Worm (Caenorhabditis elegans) whole organism, L3 larva: ENCODE data around the gene K09F5.4.

Experiments
- R02D3.7 ChIP-seq: fragments of 150-350 bp; optimal IDR thresholded peaks from 2 replicates; lab custom pipeline; 2014; ENCODE audit warnings: missing biosample characterization, missing genetic modification characterization
- ZK546.5 ChIP-seq: sonication (generic microtip); optimal IDR thresholded peaks from 2 replicates; lab custom pipeline; 2017; ENCODE audit warnings: missing biosample characterization, missing genetic modification characterization
- aly-2 ChIP-seq: fragments of 150-350 bp; optimal IDR thresholded peaks from 2 replicates; lab custom pipeline; 2014; ENCODE audit warnings: missing biosample characterization, missing genetic modification characterization
- ceh-9 ChIP-seq: sonication (generic microtip); optimal IDR thresholded peaks from 2 replicates; lab custom pipeline; 2018; ENCODE audit warnings: missing biosample characterization, missing genetic modification characterization
- egl-27 ChIP-seq: sonication (generic microtip); optimal IDR thresholded peaks from 4 replicates; lab custom pipeline; 2017; ENCODE audit warnings: missing biosample characterization, missing genetic modification reagents, missing genetic modification characterization
- elt-1 ChIP-seq: fragments of 150-350 bp; optimal IDR thresholded peaks from 2 replicates; lab custom pipeline; 2014; ENCODE audit warnings: missing biosample characterization, missing genetic modification characterization
- elt-2 ChIP-seq: sonication (generic microtip); optimal IDR thresholded peaks from 2 replicates; lab custom pipeline; 2016; ENCODE audit warnings: missing genetic modification reagents, mild to moderate bottlenecking, missing genetic modification characterization, missing compliant biosample characterization
- fkh-10 ChIP-seq: sonication (generic microtip); optimal IDR thresholded peaks from 2 replicates; lab custom pipeline; 2017; ENCODE audit warnings: missing biosample characterization, missing genetic modification reagents, missing genetic modification characterization
- fkh-2 ChIP-seq: fragments of 150-350 bp; optimal IDR thresholded peaks from 2 replicates; lab custom pipeline; 2014; ENCODE audit warnings: missing biosample characterization, missing genetic modification reagents, missing genetic modification characterization
- fos-1 ChIP-seq: fragments of 150-350 bp; optimal IDR thresholded peaks from 2 replicates; lab custom pipeline; 2014; ENCODE audit warnings: missing biosample characterization, missing genetic modification characterization
- hmg-11 ChIP-seq: sonication (generic microtip); optimal IDR thresholded peaks from 2 replicates; lab custom pipeline; 2016; ENCODE audit warnings: missing genetic modification characterization, missing compliant biosample characterization
- jun-1 ChIP-seq: fragments of 150-350 bp; optimal IDR thresholded peaks from 2 replicates; lab custom pipeline; 2014; ENCODE audit warnings: missing biosample characterization, missing genetic modification reagents, missing genetic modification characterization
- lin-39 ChIP-seq: fragments of 150-350 bp; optimal IDR thresholded peaks from 2 replicates; lab custom pipeline; 2018; ENCODE audit warnings: missing biosample characterization, missing genetic modification reagents, missing genetic modification characterization
- mdl-1 ChIP-seq: fragments of 150-350 bp; optimal IDR thresholded peaks from 2 replicates; lab custom pipeline; 2014; ENCODE audit warnings: missing biosample characterization, missing genetic modification characterization
- mml-1 ChIP-seq: fragments of 150-350 bp; sonication (generic microtip); optimal IDR thresholded peaks from 3 replicates; lab custom pipeline; 2014; ENCODE audit warnings: missing biosample characterization, missing genetic modification characterization
- nfya-1 ChIP-seq: sonication (generic microtip); optimal IDR thresholded peaks from 2 replicates; lab custom pipeline; 2017; ENCODE audit warnings: missing genetic modification characterization, mild to moderate bottlenecking, missing compliant biosample characterization, antibody characterized with exemption, moderate library complexity; ENCODE audit not compliant: insufficient read depth
- nhr-11 ChIP-seq: fragments of 150-350 bp; optimal IDR thresholded peaks from 2 replicates; lab custom pipeline; 2014; ENCODE audit warnings: missing biosample characterization, missing genetic modification characterization
- nhr-12 ChIP-seq: fragments of 150-350 bp; optimal IDR thresholded peaks from 2 replicates; lab custom pipeline; 2014; ENCODE audit warnings: missing biosample characterization, missing genetic modification characterization
- nhr-237 ChIP-seq: fragments of 150-350 bp; optimal IDR thresholded peaks from 2 replicates; lab custom pipeline; 2014; ENCODE audit warnings: missing biosample characterization, missing genetic modification characterization
- nhr-43 ChIP-seq: sonication (generic microtip); optimal IDR thresholded peaks from 2 replicates; lab custom pipeline; 2016; ENCODE audit warnings: mild to moderate bottlenecking, missing genetic modification characterization, missing compliant biosample characterization; ENCODE audit not compliant: poor library complexity, severe bottlenecking
- nhr-67 ChIP-seq: fragments of 150-350 bp; optimal IDR thresholded peaks from 2 replicates; lab custom pipeline; 2014; ENCODE audit warnings: missing biosample characterization, missing genetic modification characterization
- nhr-76 ChIP-seq: fragments of 150-350 bp; sonication (generic microtip); optimal IDR thresholded peaks from 5 replicates; lab custom pipeline; 2014; ENCODE audit warnings: missing biosample characterization, missing genetic modification characterization
- pha-4 ChIP-seq: fragments of 150-350 bp; optimal IDR thresholded peaks from 2 replicates; lab custom pipeline; 2014; ENCODE audit warnings: missing biosample characterization, missing genetic modification reagents, missing genetic modification characterization
- pqm-1 ChIP-seq: fragments of 150-350 bp; optimal IDR thresholded peaks from 2 replicates; lab custom pipeline; 2017; ENCODE audit warnings: missing biosample characterization, missing genetic modification characterization, inconsistent platforms
- sea-2 ChIP-seq: fragments of 150-350 bp; sonication (generic microtip); optimal IDR thresholded peaks from 4 replicates; lab custom pipeline; 2014; ENCODE audit warnings: missing biosample characterization, missing genetic modification reagents, missing genetic modification characterization
- unc-39 ChIP-seq: sonication (generic microtip); optimal IDR thresholded peaks from 4 replicates; lab custom pipeline; 2017; ENCODE audit warnings: missing biosample characterization, missing genetic modification characterization
- ztf-11 ChIP-seq: fragments of 150-350 bp; optimal IDR thresholded peaks from 2 replicates; lab custom pipeline; 2014; ENCODE audit warnings: missing biosample characterization, missing genetic modification characterization
- ztf-4 ChIP-seq: fragments of 150-350 bp; optimal IDR thresholded peaks from 2 replicates; lab custom pipeline; 2014; ENCODE audit warnings: missing biosample characterization, missing genetic modification characterization

Gene K09F5.4

DNA sequence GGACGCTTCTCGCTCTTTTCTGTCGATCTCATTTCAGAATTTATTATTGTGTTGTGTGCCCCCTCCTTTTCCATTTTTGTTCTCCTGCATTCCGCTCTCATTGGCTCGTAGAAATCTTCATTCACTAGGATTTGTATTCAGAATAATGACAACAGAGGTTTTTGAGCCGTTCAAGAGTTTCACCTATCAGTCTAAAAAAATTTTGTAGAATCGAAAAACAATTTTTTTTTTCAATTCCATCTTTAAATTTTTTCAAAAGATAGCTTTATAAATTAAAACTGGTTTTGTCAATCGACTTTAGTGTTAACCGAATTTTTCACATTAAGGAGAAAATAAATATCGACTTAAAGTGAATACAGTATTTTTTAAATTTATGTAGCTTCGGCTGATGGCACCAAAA, at the start of gene K09F5.4:
TSS of gene K09F5.4 (minus strand) at position 101 of the 400 bp plus-strand sequence.
- TF ChIP-seq sea-2: no peak
- TF ChIP-seq lin-39 (tag; lab: Kevin White, UChicago): no peak
- no peak for TF ChIP-seq elt-1 (tag; lab: Kevin White, UChicago)
- no peak for TF ChIP-seq fos-1 (tag; lab: Kevin White, UChicago)
- TF ChIP-seq nhr-11 (tag; lab: Kevin White, UChicago): no peak
- TF ChIP-seq nhr-67 (tag; lab: Kevin White, UChicago): no peak
- TF ChIP-seq nfya-1 (tag; lab: Kevin White, UChicago): no peak
- no peak for TF ChIP-seq R02D3.7 (tag; lab: Kevin White, UChicago)
- TF ChIP-seq nhr-43 (tag; lab: Kevin White, UChicago): no peak
- no peak for TF ChIP-seq unc-39

DNA sequence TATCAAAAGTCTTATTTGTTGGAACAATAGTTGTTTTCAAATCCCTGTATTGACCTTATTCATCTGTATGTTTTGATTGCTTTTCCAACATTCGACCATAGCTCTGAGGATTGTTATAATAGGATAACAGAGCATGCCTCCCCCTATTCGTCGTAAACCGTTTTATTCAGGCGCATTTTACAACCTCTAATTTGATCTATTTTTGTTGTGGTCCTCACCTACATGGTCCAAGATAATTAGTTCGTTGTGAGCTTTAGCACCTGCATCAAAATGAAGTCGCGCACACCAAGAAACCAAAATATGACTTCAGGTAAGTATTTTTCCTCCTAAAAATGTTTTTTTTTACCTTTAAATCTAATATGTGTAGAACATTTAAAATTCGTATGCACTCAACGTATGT, 42.2 kb upstream of the K09F5.4 start, which contains the start of gene deg-1:
TSS of gene deg-1 (plus strand) at position 301 of the 400 bp plus-strand sequence.
- no peak for TF ChIP-seq jun-1
- no peak for TF ChIP-seq mml-1 (tag; lab: Kevin White, UChicago)
- no peak for TF ChIP-seq ztf-11 (tag; lab: Kevin White, UChicago)
- TF ChIP-seq unc-39: no peak
- TF ChIP-seq nhr-76 (tag; lab: Kevin White, UChicago): no peak
- no peak for TF ChIP-seq aly-2 (tag; lab: Kevin White, UChicago)
- no peak for TF ChIP-seq nhr-12 (tag; lab: Kevin White, UChicago)
- TF ChIP-seq hmg-11 (tag; lab: Kevin White, UChicago): no peak
- no peak for TF ChIP-seq fkh-2 (tag; lab: Kevin White, UChicago)
- no peak for TF ChIP-seq elt-2 (tag; lab: Kevin White, UChicago)

DNA sequence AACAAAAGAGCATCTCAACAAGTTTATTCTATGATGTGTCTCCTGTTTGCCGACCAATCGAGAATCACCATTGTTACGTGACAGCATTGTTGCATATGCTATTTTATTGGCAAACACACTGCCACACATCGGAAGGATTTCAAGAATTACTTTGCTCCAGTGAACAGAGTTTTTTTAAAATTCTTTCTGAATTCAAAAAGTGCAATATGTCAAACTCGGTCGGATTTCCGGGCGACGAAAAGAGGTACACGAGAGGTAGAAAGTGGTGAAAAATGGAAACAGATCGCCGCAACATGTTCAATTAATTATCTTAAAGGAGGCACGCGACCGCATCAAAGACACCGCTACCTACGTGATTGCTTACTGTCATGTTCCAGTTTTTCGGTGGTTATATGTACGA, 39.5 kb upstream of the K09F5.4 start:
- TF ChIP-seq ZK546.5 (tag; lab: Kevin White, UChicago) (no peak), ztf-11 (tag; lab: Kevin White, UChicago) (no peak), fos-1 (tag; lab: Kevin White, UChicago) (no peak), fkh-10 (no peak), aly-2 (tag; lab: Kevin White, UChicago) (no peak)

- TF ChIP-seq pha-4: no peak
- TF ChIP-seq nfya-1 (tag; lab: Kevin White, UChicago): peak; percentile 52
Observed at ce11 chrX:7745386-7745785, 34.8 kb upstream of the K09F5.4 start.

- TF ChIP-seq egl-27 (tag; lab: Kevin White, UChicago) (no peak), lin-39 (tag; lab: Kevin White, UChicago) (no peak), ceh-9 (tag; lab: Kevin White, UChicago) (no peak), nhr-237 (tag; lab: Kevin White, UChicago) (no peak), fos-1 (tag; lab: Kevin White, UChicago) (no peak), R02D3.7 (tag; lab: Kevin White, UChicago) (no peak), ztf-4 (tag; lab: Kevin White, UChicago) (no peak), ztf-11 (tag; lab: Kevin White, UChicago) (no peak), elt-2 (tag; lab: Kevin White, UChicago) (no peak)
Observed at ce11 chrX:7743939-7744338, 33.4 kb upstream of the K09F5.4 start, which contains the start of gene ref-2. ref-2 (plus strand) TSS chrX:7744239.

DNA sequence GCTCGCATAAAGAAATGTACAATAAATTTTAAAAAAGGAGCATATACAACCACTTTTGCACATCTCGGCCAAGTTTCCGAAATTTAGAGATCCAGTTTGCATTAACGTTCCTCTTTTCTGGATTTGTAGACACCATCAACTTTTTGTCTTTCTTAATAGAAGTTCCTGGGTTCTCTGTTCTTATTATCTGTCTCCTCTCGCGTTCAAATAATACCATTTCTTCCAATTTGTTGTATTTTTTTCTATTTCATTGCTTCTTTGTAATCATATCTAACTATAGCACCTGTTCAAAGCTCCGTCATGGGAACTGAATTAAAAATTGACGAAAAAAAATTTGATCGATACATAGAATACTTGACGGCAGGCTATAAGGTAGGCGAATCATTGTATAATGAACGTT, 28.8 kb upstream of the K09F5.4 start, which contains the start of gene K09F5.1:
TSS of gene K09F5.1 (plus strand) at position 301 of the 400 bp plus-strand sequence.
- TF ChIP-seq elt-2 (tag; lab: Kevin White, UChicago) (no peak), fos-1 (tag; lab: Kevin White, UChicago) (no peak)

DNA sequence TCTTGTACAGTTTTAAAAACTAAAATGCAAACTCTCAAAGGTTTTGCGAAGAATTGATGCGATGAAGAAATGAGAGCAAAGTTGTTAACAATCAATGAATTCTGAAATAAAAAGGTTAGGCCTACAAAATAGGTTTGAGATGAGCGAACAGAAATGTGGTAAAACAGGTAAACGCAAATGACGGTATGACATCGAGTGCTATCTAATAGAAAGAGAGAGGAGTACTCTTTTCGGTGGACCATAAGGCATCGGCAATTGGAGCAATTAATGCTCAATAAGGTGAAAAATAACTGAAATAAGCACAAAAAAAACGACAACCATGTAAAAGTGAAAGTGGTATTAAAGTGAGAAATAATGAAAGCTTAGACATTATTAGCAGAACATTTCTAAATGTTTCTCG, 25.6 kb upstream of the K09F5.4 start, which contains the start of gene set-12:
TSS of gene set-12 (minus strand) at position 101 of the 400 bp plus-strand sequence.
- no peak for TF ChIP-seq nhr-12 (tag; lab: Kevin White, UChicago)
- no peak for TF ChIP-seq hmg-11 (tag; lab: Kevin White, UChicago)
- no peak for TF ChIP-seq mdl-1 (tag; lab: Kevin White, UChicago)
- no peak for TF ChIP-seq elt-1 (tag; lab: Kevin White, UChicago)
- no peak for TF ChIP-seq R02D3.7 (tag; lab: Kevin White, UChicago)
- TF ChIP-seq fos-1 (tag; lab: Kevin White, UChicago): no peak
- no peak for TF ChIP-seq pqm-1
- TF ChIP-seq ceh-9 (tag; lab: Kevin White, UChicago): no peak
